Worm (Caenorhabditis elegans): ENCODE data around the gene C02D5.4.

DNA sequence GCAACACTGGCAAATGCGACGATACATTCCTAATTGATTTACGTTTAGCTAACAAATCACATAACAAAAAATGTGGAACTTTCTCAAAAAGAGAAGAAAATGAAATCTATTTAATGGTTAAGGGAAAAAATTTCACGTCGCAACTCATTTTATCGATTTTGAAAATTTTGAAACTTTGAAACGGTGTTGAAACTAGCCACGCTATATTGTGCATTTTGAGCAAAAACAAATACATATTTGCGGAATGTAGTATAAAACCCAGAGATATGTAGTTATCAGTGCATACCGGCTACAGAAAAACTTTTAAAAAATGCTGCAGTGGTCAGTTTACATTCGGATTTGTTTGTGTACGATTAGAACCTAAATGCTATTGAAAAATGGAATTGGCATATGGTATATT lies 41.7 kb downstream of the C02D5.4 start, which contains the start of gene C06E1.7:
- no peak for TF ChIP-seq ceh-9 (tag; optimal IDR thresholded peaks at IDR 0.05)
- no peak for TF ChIP-seq rnt-1 (tag; optimal IDR thresholded peaks at IDR 0.05)
- no peak for TF ChIP-seq unc-86 (tag; optimal IDR thresholded peaks at IDR 0.05)
- no peak for TF ChIP-seq dve-1 (tag; optimal IDR thresholded peaks at IDR 0.05)
- TF ChIP-seq pha-4 (tag; optimal IDR thresholded peaks at IDR 0.05) = no peak
- no peak for TF ChIP-seq pax-1 (tag; optimal IDR thresholded peaks at IDR 0.05)
- no peak for TF ChIP-seq pqm-1 (tag; optimal IDR thresholded peaks at IDR 0.05)
- TF ChIP-seq madf-2 (tag; optimal IDR thresholded peaks at IDR 0.05) = no peak
- no peak for TF ChIP-seq ceh-30 (tag; optimal IDR thresholded peaks at IDR 0.05)
- no peak for TF ChIP-seq ceh-18 (tag; optimal IDR thresholded peaks at IDR 0.05)
- TF ChIP-seq sox-2 (GFP tag; IDR thresholded peaks at IDR 0.05) = no peak
- no peak for TF ChIP-seq fkh-6 (tag; optimal IDR thresholded peaks at IDR 0.05)
- no peak for TF ChIP-seq eyg-1 (tag; optimal IDR thresholded peaks at IDR 0.05)

All from whole organism, late embryonic.